Fruit fly (Drosophila melanogaster) whole organism, adult: ENCODE measurements around the gene Rab9.

Experiments
- CG14711 ChIP-seq: fragments of 200-800 bp; sonication (Bioruptor generic); optimal IDR thresholded peaks from 2 replicates; lab custom pipeline; 2018; ENCODE audit warnings: missing biosample characterization, mild to moderate bottlenecking, missing genetic modification characterization, moderate library complexity
- CG33017 ChIP-seq: fragments of 200-800 bp; sonication (Bioruptor generic); optimal IDR thresholded peaks from 2 replicates; lab custom pipeline; 2018; ENCODE audit warnings: missing biosample characterization, mild to moderate bottlenecking, missing genetic modification characterization, moderate library complexity
- CG7045 ChIP-seq: fragments of 200-800 bp; sonication (Bioruptor generic); optimal IDR thresholded peaks from 2 replicates; lab custom pipeline; 2017; ENCODE audit warnings: missing biosample characterization, mild to moderate bottlenecking, missing genetic modification characterization
- Clk ChIP-seq: fragments of 200-800 bp; sonication (Bioruptor generic); optimal IDR thresholded peaks from 2 replicates; lab custom pipeline; 2017; ENCODE audit warnings: missing biosample characterization, missing genetic modification characterization
- pad ChIP-seq: fragments of 200-800 bp; sonication (Bioruptor generic); optimal IDR thresholded peaks from 3 replicates; lab custom pipeline; 2017; ENCODE audit warnings: missing biosample characterization, missing genetic modification characterization, mild to moderate bottlenecking, moderate library complexity, missing genetic modification reagents

DNA sequence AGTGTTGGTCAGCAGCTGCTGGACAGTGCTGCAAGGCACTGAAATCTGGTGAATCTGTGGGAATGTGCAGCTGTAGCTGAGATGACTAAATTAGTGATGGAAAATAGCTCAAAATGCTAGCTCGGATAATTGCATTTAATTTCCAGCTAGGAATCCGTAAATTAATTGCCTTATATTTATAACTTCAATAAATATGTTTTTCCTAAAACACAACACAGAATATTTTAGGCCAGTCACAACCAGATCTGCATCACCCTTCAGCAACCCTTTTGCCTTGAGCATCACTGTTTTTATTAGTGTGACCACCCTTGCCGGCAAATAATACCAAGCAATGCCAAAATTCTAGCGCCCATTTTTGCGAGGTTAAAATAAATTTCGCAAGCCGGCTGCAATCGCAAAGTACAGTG lies 12.4 kb downstream of the Rab9 start, which contains the start of gene Hs2st:
- TF ChIP-seq pad (GFP tag; lab: Kevin White, UChicago), result peak; percentile 88
- peak; percentile 96 for TF ChIP-seq Clk
- peak; percentile 85 for TF ChIP-seq CG33017 (tag; lab: Kevin White, UChicago)
- peak; percentile 96 for TF ChIP-seq CG14711
- TF ChIP-seq CG7045 (GFP tag; lab: Kevin White, UChicago), result peak; percentile 90
